Worm (Caenorhabditis elegans) whole organism, L3 larva: ENCODE data around the gene tofu-6.

Source experiments
- ZK546.5 ChIP-seq: sonication (generic microtip); optimal IDR thresholded peaks from 2 replicates; lab custom pipeline; 2017; ENCODE audit warnings: missing biosample characterization, missing genetic modification characterization
- aly-2 ChIP-seq: fragments of 150-350 bp; optimal IDR thresholded peaks from 2 replicates; lab custom pipeline; 2014; ENCODE audit warnings: missing biosample characterization, missing genetic modification characterization
- elt-2 ChIP-seq: sonication (generic microtip); optimal IDR thresholded peaks from 2 replicates; lab custom pipeline; 2016; ENCODE audit warnings: missing genetic modification reagents, mild to moderate bottlenecking, missing genetic modification characterization, missing compliant biosample characterization
- eor-1 ChIP-seq, 2 experiments: fragments of 150-350 bp; optimal IDR thresholded peaks; 2 replicates each; lab custom pipeline; 2014 to 2018; ENCODE audit warnings: missing biosample characterization in 2 of 2, missing genetic modification characterization in 2 of 2
- fos-1 ChIP-seq: fragments of 150-350 bp; optimal IDR thresholded peaks from 2 replicates; lab custom pipeline; 2014; ENCODE audit warnings: missing biosample characterization, missing genetic modification characterization
- jun-1 ChIP-seq: fragments of 150-350 bp; optimal IDR thresholded peaks from 2 replicates; lab custom pipeline; 2014; ENCODE audit warnings: missing biosample characterization, missing genetic modification reagents, missing genetic modification characterization
- lin-15B ChIP-seq: fragments of 150-350 bp; optimal IDR thresholded peaks from 2 replicates; lab custom pipeline; 2014; ENCODE audit warnings: missing biosample characterization, missing genetic modification characterization
- mdl-1 ChIP-seq: fragments of 150-350 bp; optimal IDR thresholded peaks from 2 replicates; lab custom pipeline; 2014; ENCODE audit warnings: missing biosample characterization, missing genetic modification characterization
- nhr-237 ChIP-seq: fragments of 150-350 bp; optimal IDR thresholded peaks from 2 replicates; lab custom pipeline; 2014; ENCODE audit warnings: missing biosample characterization, missing genetic modification characterization
- nhr-76 ChIP-seq: fragments of 150-350 bp; sonication (generic microtip); optimal IDR thresholded peaks from 5 replicates; lab custom pipeline; 2014; ENCODE audit warnings: missing biosample characterization, missing genetic modification characterization
- pha-4 ChIP-seq: fragments of 150-350 bp; optimal IDR thresholded peaks from 2 replicates; lab custom pipeline; 2014; ENCODE audit warnings: missing biosample characterization, missing genetic modification reagents, missing genetic modification characterization
- skn-1 ChIP-seq: fragments of 150-350 bp; optimal IDR thresholded peaks from 2 replicates; lab custom pipeline; 2014; ENCODE audit warnings: missing biosample characterization, missing genetic modification characterization
- zag-1 ChIP-seq: fragments of 150-350 bp; optimal IDR thresholded peaks from 2 replicates; lab custom pipeline; 2014; ENCODE audit warnings: missing biosample characterization, missing genetic modification characterization
- ztf-11 ChIP-seq: fragments of 150-350 bp; optimal IDR thresholded peaks from 2 replicates; lab custom pipeline; 2014; ENCODE audit warnings: missing biosample characterization, missing genetic modification characterization

DNA sequence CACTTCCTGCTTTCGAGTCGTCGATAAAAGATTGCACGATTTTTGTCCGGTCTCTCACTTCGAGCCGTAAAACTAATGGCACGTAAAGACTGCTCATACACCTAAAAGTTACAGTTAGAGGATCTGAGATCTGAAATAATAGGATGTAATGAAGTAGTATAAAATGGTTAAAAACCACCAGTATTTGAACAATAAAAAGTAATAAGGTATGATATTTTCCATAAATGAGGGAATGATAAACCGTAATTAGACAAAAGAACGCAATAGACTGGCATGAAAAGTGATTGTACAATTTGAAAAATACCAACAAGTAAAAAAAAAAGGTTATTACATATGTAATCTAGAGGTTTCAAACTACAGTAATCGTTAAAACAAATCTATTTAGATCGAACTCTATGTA lies 28.0 kb upstream of the tofu-6 start, which contains the start of gene brap-2:
- TF ChIP-seq eor-1 (tag; optimal IDR thresholded peaks at IDR 0.05; lab: Kevin White, UChicago) (no peak), lin-15B (no peak), nhr-237 (tag; lab: Kevin White, UChicago) (no peak), ZK546.5 (tag; lab: Kevin White, UChicago) (no peak), fos-1 (no peak), zag-1 (tag; lab: Kevin White, UChicago) (no peak), jun-1 (no peak), mdl-1 (no peak), skn-1 (no peak), elt-2 (tag; lab: Kevin White, UChicago) (no peak), aly-2 (no peak), ztf-11 (tag; lab: Kevin White, UChicago) (no peak), pha-4 (tag; lab: Kevin White, UChicago) (no peak), nhr-76 (tag; lab: Kevin White, UChicago) (no peak)
